Fruit fly (Drosophila melanogaster) whole organism, adult: Measurements from ENCODE around the gene bi.

Source experiments
- CG12768 ChIP-seq: fragments of 200-800 bp; sonication (Bioruptor generic); optimal IDR thresholded peaks from 2 replicates; lab custom pipeline; 2017; ENCODE audit warnings: missing biosample characterization, missing genetic modification characterization, mild to moderate bottlenecking, moderate library complexity, missing genetic modification reagents
- CG33017 ChIP-seq: fragments of 200-800 bp; sonication (Bioruptor generic); optimal IDR thresholded peaks from 2 replicates; lab custom pipeline; 2018; ENCODE audit warnings: missing biosample characterization, mild to moderate bottlenecking, missing genetic modification characterization, moderate library complexity
- CG7045 ChIP-seq: fragments of 200-800 bp; sonication (Bioruptor generic); optimal IDR thresholded peaks from 2 replicates; lab custom pipeline; 2017; ENCODE audit warnings: missing biosample characterization, mild to moderate bottlenecking, missing genetic modification characterization
- ovo ChIP-seq: fragments of 200-800 bp; sonication (Bioruptor generic); optimal IDR thresholded peaks from 2 replicates; lab custom pipeline; 2016; ENCODE audit warnings: missing biosample characterization, missing genetic modification characterization

DNA sequence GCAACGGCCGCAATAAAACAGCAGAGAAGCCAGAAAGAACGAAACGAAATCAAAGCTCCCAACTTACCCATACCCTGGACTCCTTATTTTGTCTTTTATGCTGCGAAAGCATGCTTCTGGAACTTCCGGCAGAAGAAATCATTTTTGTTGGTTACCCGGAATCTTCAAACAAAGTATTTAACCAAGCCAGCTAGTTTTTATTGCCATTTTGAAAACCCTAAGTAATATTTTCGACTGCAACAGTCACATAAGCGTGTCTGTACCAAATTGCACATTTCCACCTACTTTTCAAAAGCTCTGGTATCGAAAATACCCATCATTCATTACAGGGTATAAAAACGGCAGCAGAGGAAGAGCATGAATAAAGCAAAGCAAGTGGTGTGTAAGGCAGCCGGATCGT, 26.1 kb downstream of the bi start:
- TF ChIP-seq CG12768 (GFP tag; lab: Kevin White, UChicago) (no peak), ovo (GFP tag; lab: Kevin White, UChicago) (no peak), CG33017 (tag; lab: Kevin White, UChicago) (no peak), CG7045 (GFP tag; lab: Kevin White, UChicago) (no peak)
